Worm (Caenorhabditis elegans) whole organism, L4 larva: Measurements from ENCODE around the gene C18H9.5.

Source experiments
- ama-1 ChIP-seq: fragments of 150-350 bp; optimal IDR thresholded peaks from 2 replicates; lab custom pipeline; 2014; ENCODE audit warnings: inconsistent platforms, mixed read lengths
- ces-1 ChIP-seq: fragments of 150-350 bp; sonication (generic microtip); optimal IDR thresholded peaks from 4 replicates; lab custom pipeline; 2014; ENCODE audit warnings: missing biosample characterization, missing genetic modification reagents, missing genetic modification characterization
- dpl-1 ChIP-seq: fragments of 150-350 bp; optimal IDR thresholded peaks from 2 replicates; lab custom pipeline; 2014; ENCODE audit warnings: missing biosample characterization, missing genetic modification reagents, missing genetic modification characterization
- egl-27 ChIP-seq: sonication (generic microtip); optimal IDR thresholded peaks from 3 replicates; lab custom pipeline; 2017; ENCODE audit warnings: missing biosample characterization, missing genetic modification reagents, missing genetic modification characterization
- hlh-11 ChIP-seq: fragments of 200-800 bp; sonication (Bioruptor generic); optimal IDR thresholded peaks from 2 replicates; lab custom pipeline; 2018; ENCODE audit warnings: mild to moderate bottlenecking, missing genetic modification characterization, missing compliant biosample characterization
- nhr-102 ChIP-seq: sonication (generic microtip); optimal IDR thresholded peaks from 2 replicates; lab custom pipeline; 2016; ENCODE audit warnings: mild to moderate bottlenecking, missing genetic modification characterization, moderate library complexity, missing compliant biosample characterization
- nhr-237 ChIP-seq: sonication (generic microtip); optimal IDR thresholded peaks from 2 replicates; lab custom pipeline; 2017; ENCODE audit warnings: missing biosample characterization, missing genetic modification characterization
- skn-1 ChIP-seq: fragments of 150-350 bp; optimal IDR thresholded peaks from 2 replicates; lab custom pipeline; 2014; ENCODE audit warnings: missing biosample characterization, missing genetic modification characterization
- snpc-4 ChIP-seq: fragments of 150-350 bp; optimal IDR thresholded peaks from 2 replicates; lab custom pipeline; 2014; ENCODE audit warnings: missing biosample characterization, missing genetic modification characterization
- unc-39 ChIP-seq: sonication (generic microtip); optimal IDR thresholded peaks from 2 replicates; lab custom pipeline; 2017; ENCODE audit warnings: missing biosample characterization, missing genetic modification characterization
- zag-1 ChIP-seq: fragments of 150-350 bp; optimal IDR thresholded peaks from 2 replicates; lab custom pipeline; 2014; ENCODE audit warnings: missing biosample characterization, missing genetic modification characterization
- ztf-7 ChIP-seq: fragments of 150-350 bp; optimal IDR thresholded peaks from 2 replicates; lab custom pipeline; 2014; ENCODE audit warnings: missing biosample characterization, missing genetic modification characterization

DNA sequence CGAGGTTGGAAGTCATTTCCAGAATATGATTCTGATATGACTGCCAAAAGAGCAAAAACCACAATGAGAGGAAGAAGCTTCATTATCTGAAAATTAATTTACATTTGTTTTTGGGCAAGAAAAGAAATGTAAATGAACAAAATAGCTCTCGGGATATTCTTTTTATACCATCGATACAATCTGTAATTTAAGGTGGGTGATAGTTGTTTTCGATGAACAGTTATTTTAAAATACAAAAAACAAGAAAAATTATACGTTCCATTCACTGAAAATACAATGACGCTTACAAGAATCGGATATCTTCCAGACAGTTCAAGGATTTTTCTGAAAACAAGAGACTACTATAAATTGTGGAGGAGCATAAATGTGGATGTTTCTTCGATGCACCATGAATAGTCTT is 49.3 kb upstream of the C18H9.5 start, which contains the start of gene ins-15:
- TF ChIP-seq zag-1 (tag; lab: Kevin White, UChicago) (no peak), nhr-102 (tag; lab: Kevin White, UChicago) (no peak), ama-1 (lab: Kevin White, UChicago) (no peak), ces-1 (GFP tag; lab: Kevin White, UChicago) (no peak), egl-27 (tag; lab: Kevin White, UChicago) (no peak), ztf-7 (tag; lab: Kevin White, UChicago) (no peak), snpc-4 (no peak), dpl-1 (GFP tag; lab: Kevin White, UChicago) (no peak), hlh-11 (tag; lab: Kevin White, UChicago) (no peak), unc-39 (tag; lab: Kevin White, UChicago) (no peak), nhr-237 (no peak), skn-1 (tag; lab: Kevin White, UChicago) (no peak)
